Fruit fly (Drosophila melanogaster) whole organism, embryonic: ENCODE data around the gene Mtpalpha.

Experiments
- Antp ChIP-seq: fragments of 200-800 bp; sonication (Bioruptor generic); optimal IDR thresholded peaks from 3 replicates; lab custom pipeline; 2016; ENCODE audit warnings: missing biosample characterization, missing genetic modification characterization
- BtbVII ChIP-seq: fragments of 200-800 bp; sonication (Bioruptor generic); optimal IDR thresholded peaks from 3 replicates; lab custom pipeline; 2017; ENCODE audit warnings: missing biosample characterization, mild to moderate bottlenecking, missing genetic modification characterization
- C15 ChIP-seq: fragments of 200-800 bp; sonication (Bioruptor generic); IDR thresholded peaks from 3 replicates; pipeline ENCODE4 v1.3.6; 2022; ENCODE audit warnings: missing biosample characterization, missing genetic modification characterization
- CG1024 ChIP-seq: fragments of 200-800 bp; sonication (Bioruptor generic); IDR thresholded peaks from 2 replicates; pipeline ENCODE4 v1.3.6; 2022; ENCODE audit warnings: missing biosample characterization, missing genetic modification characterization
- CG11560 ChIP-seq: fragments of 200-800 bp; sonication (Bioruptor generic); IDR thresholded peaks from 3 replicates; pipeline ENCODE4 v1.3.6; 2022; ENCODE audit warnings: missing biosample characterization, missing genetic modification characterization
- CG12769 ChIP-seq: fragments of 200-800 bp; sonication (Bioruptor generic); optimal IDR thresholded peaks from 2 replicates; lab custom pipeline; 2019; ENCODE audit warnings: missing biosample characterization, mild to moderate bottlenecking, missing genetic modification characterization, moderate library complexity
- CG14667 ChIP-seq: fragments of 200-800 bp; sonication (Bioruptor generic); IDR thresholded peaks from 2 replicates; pipeline ENCODE4 v1.3.6; 2022; ENCODE audit warnings: missing biosample characterization, missing genetic modification characterization
- CG17359 ChIP-seq: fragments of 200-800 bp; sonication (Bioruptor generic); optimal IDR thresholded peaks from 3 replicates; lab custom pipeline; 2018; ENCODE audit warnings: missing biosample characterization, mild to moderate bottlenecking, missing genetic modification characterization, moderate library complexity
- CG17361 ChIP-seq: fragments of 200-800 bp; sonication (Bioruptor generic); IDR thresholded peaks from 3 replicates; pipeline ENCODE4 v1.3.6; 2022; ENCODE audit warnings: missing biosample characterization, missing genetic modification characterization
- CG18599 ChIP-seq: fragments of 200-800 bp; sonication (Bioruptor generic); optimal IDR thresholded peaks from 3 replicates; lab custom pipeline; 2017; ENCODE audit warnings: missing biosample characterization, missing genetic modification characterization, mild to moderate bottlenecking, moderate library complexity, missing genetic modification reagents
- CG30431 ChIP-seq: fragments of 200-800 bp; sonication (Bioruptor generic); optimal IDR thresholded peaks from 2 replicates; lab custom pipeline; 2017; ENCODE audit warnings: missing biosample characterization, missing genetic modification characterization
- CG31388 ChIP-seq: fragments of 200-800 bp; sonication (Bioruptor generic); optimal IDR thresholded peaks from 2 replicates; lab custom pipeline; 2016; ENCODE audit warnings: missing biosample characterization, missing genetic modification characterization
- CG34224 ChIP-seq: fragments of 200-800 bp; sonication (Bioruptor generic); IDR thresholded peaks from 3 replicates; pipeline ENCODE4 v1.3.6; 2022; ENCODE audit warnings: missing biosample characterization, missing genetic modification characterization; ENCODE audit not compliant: partially characterized antibody
- CG3726 ChIP-seq: fragments of 200-800 bp; sonication (Bioruptor generic); IDR thresholded peaks from 3 replicates; pipeline ENCODE4, ENCODE4 v1.3.6; 2022; ENCODE audit warnings: missing biosample characterization, missing genetic modification characterization
- CG3995 ChIP-seq: fragments of 200-800 bp; sonication (Bioruptor generic); optimal IDR thresholded peaks from 3 replicates; lab custom pipeline; 2016; ENCODE audit warnings: missing biosample characterization, missing genetic modification characterization
- CG4424 ChIP-seq: fragments of 200-800 bp; sonication (Bioruptor generic); optimal IDR thresholded peaks from 3 replicates; lab custom pipeline; 2016; ENCODE audit warnings: missing biosample characterization, missing genetic modification characterization
- CG5180 ChIP-seq: fragments of 200-800 bp; sonication (Bioruptor generic); optimal IDR thresholded peaks from 3 replicates; lab custom pipeline; 2017; ENCODE audit warnings: missing biosample characterization, missing genetic modification characterization, mild to moderate bottlenecking, moderate library complexity, missing genetic modification reagents
- CG7556 ChIP-seq: fragments of 200-800 bp; sonication (Bioruptor generic); optimal IDR thresholded peaks from 2 replicates; lab custom pipeline; 2017; ENCODE audit warnings: missing biosample characterization, mild to moderate bottlenecking, missing genetic modification characterization
- CG7987 ChIP-seq: fragments of 200-800 bp; sonication (Bioruptor generic); optimal IDR thresholded peaks from 2 replicates; lab custom pipeline; 2018; ENCODE audit warnings: missing biosample characterization, mild to moderate bottlenecking, missing genetic modification characterization, moderate library complexity
- CG8359 ChIP-seq: fragments of 200-800 bp; sonication (Bioruptor generic); optimal IDR thresholded peaks from 2 replicates; lab custom pipeline; 2017; ENCODE audit warnings: missing biosample characterization, mild to moderate bottlenecking, missing genetic modification characterization, borderline replicate concordance
- CG8478 ChIP-seq: fragments of >200 bp; optimal IDR thresholded peaks from 2 replicates; lab custom pipeline; 2018
- CG8765 ChIP-seq: fragments of 200-800 bp; sonication (Bioruptor generic); IDR thresholded peaks from 2 replicates; pipeline ENCODE4 v1.3.6; 2022; ENCODE audit warnings: missing biosample characterization, missing genetic modification characterization
- Dll ChIP-seq: fragments of 200-800 bp; sonication (Bioruptor generic); IDR thresholded peaks from 4 replicates; pipeline ENCODE4 v1.3.6; 2022; ENCODE audit warnings: missing biosample characterization, missing genetic modification characterization; ENCODE audit not compliant: partially characterized antibody
- Drgx ChIP-seq: fragments of 200-800 bp; sonication (Bioruptor generic); IDR thresholded peaks from 2 replicates; pipeline ENCODE4 v1.3.6; 2022; ENCODE audit warnings: missing biosample characterization, missing genetic modification characterization
- Eip74EF ChIP-seq, 2 experiments: fragments of 200-800 bp in 1 of 2; fragments of >200 bp in 1 of 2; sonication (Bioruptor generic) in 1 of 2; optimal IDR thresholded peaks; 2 replicates each; lab custom pipeline; 2017 to 2019; ENCODE audit warnings: missing biosample characterization in 2 of 2, missing genetic modification characterization in 2 of 2, mild to moderate bottlenecking in 1 of 2, moderate library complexity in 1 of 2
- Ets97D ChIP-seq: fragments of 200-800 bp; sonication (Bioruptor generic); optimal IDR thresholded peaks from 3 replicates; lab custom pipeline; 2016; ENCODE audit warnings: missing biosample characterization, missing genetic modification characterization
- GATAe ChIP-seq: fragments of 200-800 bp; sonication (Bioruptor generic); conservative IDR thresholded peaks from 2 replicates; pipeline ENCODE4 v1.3.6; 2022; ENCODE audit warnings: missing biosample characterization, missing genetic modification characterization
- HHEX ChIP-seq: fragments of 200-800 bp; sonication (Bioruptor generic); optimal IDR thresholded peaks from 3 replicates; lab custom pipeline; 2017; ENCODE audit warnings: missing biosample characterization, mild to moderate bottlenecking, missing genetic modification characterization, missing genetic modification reagents
- HLH54F ChIP-seq: fragments of 200-800 bp; sonication (Bioruptor generic); optimal IDR thresholded peaks from 3 replicates; lab custom pipeline; 2016; ENCODE audit warnings: missing biosample characterization, missing genetic modification characterization
- Ravus ChIP-seq: fragments of 200-800 bp; sonication (Bioruptor generic); IDR thresholded peaks from 2 replicates; pipeline ENCODE4 v1.3.6; 2022; ENCODE audit warnings: missing biosample characterization, missing genetic modification characterization
- Side ChIP-seq: fragments of 200-800 bp; sonication (Bioruptor generic); optimal IDR thresholded peaks from 2 replicates; lab custom pipeline; 2016; ENCODE audit warnings: missing biosample characterization, missing genetic modification characterization
- Xbp1 ChIP-seq: fragments of 200-800 bp; sonication (Bioruptor generic); optimal IDR thresholded peaks from 3 replicates; lab custom pipeline; 2016; ENCODE audit warnings: missing biosample characterization, mild to moderate bottlenecking, missing genetic modification characterization
- ac ChIP-seq: fragments of 200-800 bp; sonication (Bioruptor generic); optimal IDR thresholded peaks from 3 replicates; lab custom pipeline; 2017; ENCODE audit warnings: missing biosample characterization, mild to moderate bottlenecking, missing genetic modification characterization
- danr ChIP-seq: fragments of 200-800 bp; sonication (Bioruptor generic); IDR thresholded peaks from 2 replicates; pipeline ENCODE4 v1.3.6; 2022; ENCODE audit warnings: missing biosample characterization, missing genetic modification characterization
- exex ChIP-seq: fragments of 200-800 bp; sonication (Bioruptor generic); optimal IDR thresholded peaks from 4 replicates; lab custom pipeline; 2018; ENCODE audit warnings: missing biosample characterization, mild to moderate bottlenecking, missing genetic modification characterization, moderate library complexity
- fd64A ChIP-seq: fragments of 200-800 bp; sonication (Bioruptor generic); optimal IDR thresholded peaks from 3 replicates; lab custom pipeline; 2018; ENCODE audit warnings: missing biosample characterization, mild to moderate bottlenecking, missing genetic modification characterization
- gfzf ChIP-seq: fragments of 200-800 bp; sonication (Bioruptor generic); optimal IDR thresholded peaks from 2 replicates; lab custom pipeline; 2016; ENCODE audit warnings: missing biosample characterization, mild to moderate bottlenecking, missing genetic modification characterization, moderate library complexity
- gro ChIP-seq: fragments of 200-800 bp; sonication (Bioruptor generic); optimal IDR thresholded peaks from 2 replicates; lab custom pipeline; 2016; ENCODE audit warnings: missing biosample characterization, missing genetic modification characterization
- lab ChIP-seq: fragments of 200-800 bp; sonication (Bioruptor generic); optimal IDR thresholded peaks from 3 replicates; lab custom pipeline; 2017; ENCODE audit warnings: missing biosample characterization, missing genetic modification characterization, mild to moderate bottlenecking, moderate library complexity, missing genetic modification reagents
- nau ChIP-seq: fragments of 200-800 bp; sonication (Bioruptor generic); optimal IDR thresholded peaks from 3 replicates; lab custom pipeline; 2017; ENCODE audit warnings: missing biosample characterization, mild to moderate bottlenecking, missing genetic modification characterization, missing genetic modification reagents
- prd ChIP-seq, 3 experiments: fragments of >200 bp in 2 of 3; fragments of 200-800 bp in 1 of 3; sonication (Bioruptor generic) in 1 of 3; optimal IDR thresholded peaks in 2 of 3; IDR thresholded peaks in 1 of 3; 2 replicates in 2 of 3; 3 replicates in 1 of 3; pipeline versions ENCODE4 v1.3.6 to Lab custom; 2017 to 2022; ENCODE audit warnings: missing biosample characterization in 1 of 3, missing genetic modification characterization in 1 of 3
- pzg ChIP-seq: fragments of 200-800 bp; sonication (Bioruptor generic); optimal IDR thresholded peaks from 3 replicates; lab custom pipeline; 2018; ENCODE audit warnings: missing biosample characterization, mild to moderate bottlenecking, missing genetic modification characterization, moderate library complexity
- shn ChIP-seq: fragments of 200-800 bp; sonication (Bioruptor generic); optimal IDR thresholded peaks from 3 replicates; lab custom pipeline; 2016; ENCODE audit warnings: missing biosample characterization, missing genetic modification characterization
- sob ChIP-seq: fragments of 200-800 bp; sonication (Bioruptor generic); IDR thresholded peaks from 2 replicates; pipeline ENCODE4 v1.3.6; 2022; ENCODE audit warnings: missing biosample characterization, missing genetic modification characterization
- tgo ChIP-seq: fragments of 200-800 bp; sonication (Bioruptor generic); IDR thresholded peaks from 3 replicates; pipeline ENCODE4 v1.3.6; 2022; ENCODE audit warnings: missing biosample characterization, missing genetic modification characterization
- tin ChIP-seq: fragments of 200-800 bp; sonication (Bioruptor generic); optimal IDR thresholded peaks from 3 replicates; lab custom pipeline; 2016; ENCODE audit warnings: missing biosample characterization, missing genetic modification characterization
- tna ChIP-seq: fragments of 200-800 bp; sonication (Bioruptor generic); IDR thresholded peaks from 2 replicates; pipeline ENCODE4 v1.3.6; 2022; ENCODE audit warnings: missing biosample characterization, missing genetic modification characterization; ENCODE audit not compliant: partially characterized antibody
- vfl ChIP-seq: fragments of 200-800 bp; sonication (Bioruptor generic); optimal IDR thresholded peaks from 2 replicates; lab custom pipeline; 2016; ENCODE audit warnings: missing biosample characterization, missing genetic modification characterization

The Mtpalpha gene

DNA sequence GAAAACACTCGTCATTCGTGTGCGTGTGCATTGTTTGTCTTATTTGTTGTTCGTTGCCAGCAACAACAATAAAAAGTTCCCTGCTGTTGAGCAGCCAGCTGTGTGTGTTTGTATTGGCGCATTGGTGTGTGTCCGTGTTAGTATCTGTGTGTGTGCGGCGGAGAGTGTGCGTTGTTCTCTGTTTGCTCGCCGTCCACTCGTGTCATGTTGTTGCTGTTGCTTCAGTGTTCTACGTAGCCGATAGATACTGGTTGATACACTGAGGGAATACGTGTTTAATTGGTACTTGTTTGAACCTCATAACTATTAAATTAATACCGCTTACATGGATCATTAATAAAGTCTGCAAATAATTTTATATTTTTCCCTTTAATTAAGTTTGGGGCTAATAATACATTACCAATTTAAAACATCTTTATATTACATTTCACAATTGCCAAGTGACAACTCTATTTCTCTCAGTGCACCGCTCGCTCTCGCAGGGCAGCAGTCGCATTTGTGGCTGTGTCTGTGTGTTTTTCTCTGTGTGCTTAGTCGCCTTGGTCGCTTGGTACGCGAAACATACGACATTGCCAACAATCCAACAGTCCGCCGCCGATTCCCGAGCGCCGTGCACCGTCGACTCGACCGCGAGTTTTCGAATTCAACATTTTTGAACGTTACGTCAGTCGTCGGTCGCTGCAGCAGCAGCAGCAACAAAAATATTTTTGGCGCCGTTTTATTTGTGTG, 8.0 kb downstream of the Mtpalpha start, which contains the start of gene brwl (continued):
- TF ChIP-seq prd (optimal IDR thresholded peaks at IDR 0.05; lab: Kevin White, UChicago) (no peak), prd (GFP tag; IDR thresholded peaks at IDR 0.05; lab: Robert Waterston, UW) (peak; percentile 99), tna (GFP tag; lab: Robert Waterston, UW) (no peak), lab (GFP tag; lab: Kevin White, UChicago) (peak; percentile 99), Ravus (GFP tag; lab: Robert Waterston, UW) (peak; percentile 95), CG7556 (GFP tag; lab: Kevin White, UChicago) (peak; percentile 99), ac (GFP tag; lab: Kevin White, UChicago) (peak; percentile 97), gro (GFP tag; lab: Kevin White, UChicago) (peak; percentile 97), CG4424 (GFP tag; lab: Kevin White, UChicago) (peak; percentile 99), CG3995 (peak; percentile 83), CG17361 (GFP tag; lab: Robert Waterston, UW) (peak; percentile 99), CG31388 (GFP tag; lab: Kevin White, UChicago) (peak; percentile 95), Eip74EF (GFP tag; optimal IDR thresholded peaks at IDR 0.05; lab: Kevin White, UChicago) (peak in 1 of 2 experiments; percentile 98), CG1024 (peak; percentile 92), tin (GFP tag; lab: Kevin White, UChicago) (peak; percentile 99), CG8478 (lab: Kevin White, UChicago) (peak; percentile 93), GATAe (peak; percentile 94), sob (GFP tag; lab: Robert Waterston, UW) (peak; percentile 98), BtbVII (GFP tag; lab: Kevin White, UChicago) (peak; percentile 98), CG30431 (peak; percentile 98), pzg (GFP tag; lab: Kevin White, UChicago) (peak; percentile 20), CG8765 (GFP tag; lab: Robert Waterston, UW) (peak; percentile 92), CG11560 (tag; lab: Robert Waterston, UW) (peak; percentile 93), CG18599 (peak; percentile 99), CG8359 (GFP tag; lab: Kevin White, UChicago) (peak; percentile 94), HHEX (peak; percentile 99), exex (tag; lab: Kevin White, UChicago) (peak; percentile 93), CG14667 (GFP tag; lab: Robert Waterston, UW) (peak; percentile 98), CG34224 (GFP tag; lab: Robert Waterston, UW) (no peak), C15 (peak; percentile 95), Ets97D (peak; percentile 90), Dll (no peak), CG3726 (GFP tag; lab: Robert Waterston, UW) (peak; percentile 98), CG7987 (GFP tag; lab: Kevin White, UChicago) (peak; percentile 94), Side (peak; percentile 98), HLH54F (GFP tag; lab: Kevin White, UChicago) (peak; percentile 97), gfzf (GFP tag; lab: Kevin White, UChicago) (peak; percentile 24), vfl (GFP tag; lab: Kevin White, UChicago) (peak; percentile 96), CG17359 (peak; percentile 99), Antp (peak; percentile 97), fd64A (peak; percentile 95), CG12769 (tag; lab: Kevin White, UChicago) (peak; percentile 99), tgo (peak; percentile 99), Drgx (GFP tag; lab: Robert Waterston, UW) (peak; percentile 99), danr (peak; percentile 99), shn (GFP tag; lab: Kevin White, UChicago) (peak; percentile 96), nau (GFP tag; lab: Kevin White, UChicago) (peak; percentile 100), CG5180 (GFP tag; lab: Kevin White, UChicago) (peak; percentile 93), Xbp1 (GFP tag; lab: Kevin White, UChicago) (peak; percentile 99)
